Worm (Caenorhabditis elegans): ENCODE results near the gene srj-54.
A peak's percentile ranks its signal among the peaks of the same experiment; 100 is the strongest.

srj-54 gene

ce11 chrV:2859738-2860137 is at the start of gene srj-54:
Gene srj-54, minus strand, starts transcription at chrV:2859838.
- no peak for TF ChIP-seq attf-4 (tag; optimal IDR thresholded peaks at IDR 0.05)
- no peak for TF ChIP-seq dmd-6 (GFP tag; IDR thresholded peaks at IDR 0.05)
- TF ChIP-seq unc-62 (GFP tag; optimal IDR thresholded peaks at IDR 0.05 in 1 of 2): peak in 1 of 2 experiments; percentile 74
- no peak for TF ChIP-seq unc-62 (tag; optimal IDR thresholded peaks at IDR 0.05)

ce11 chrV:2903227-2903626 is 43.6 kb upstream of the srj-54 start, which contains the start of gene C31B8.7:
Gene C31B8.7, minus strand, starts transcription at chrV:2903327.
- TF ChIP-seq aly-2 (tag; optimal IDR thresholded peaks at IDR 0.05) (no peak), mdl-1 (tag; optimal IDR thresholded peaks at IDR 0.05) (no peak), hlh-30 (tag; optimal IDR thresholded peaks at IDR 0.05; ENCODE audit: insufficient read depth) (no peak), attf-4 (tag; optimal IDR thresholded peaks at IDR 0.05) (no peak), Y105C5A.15 (GFP tag; IDR thresholded peaks at IDR 0.05) (no peak), ceh-82 (tag; optimal IDR thresholded peaks at IDR 0.05) (no peak), gei-8 (GFP tag; optimal IDR thresholded peaks at IDR 0.05) (no peak), R02D3.7 (tag; optimal IDR thresholded peaks at IDR 0.05) (no peak), T26A8.4 (GFP tag; IDR thresholded peaks at IDR 0.05) (no peak), zag-1 (tag; optimal IDR thresholded peaks at IDR 0.05) (no peak), F44E2.7 (GFP tag; IDR thresholded peaks at IDR 0.05) (no peak), lin-38 (GFP tag; IDR thresholded peaks at IDR 0.05) (no peak), lin-1 (GFP tag; IDR thresholded peaks at IDR 0.05) (no peak)

DNA sequence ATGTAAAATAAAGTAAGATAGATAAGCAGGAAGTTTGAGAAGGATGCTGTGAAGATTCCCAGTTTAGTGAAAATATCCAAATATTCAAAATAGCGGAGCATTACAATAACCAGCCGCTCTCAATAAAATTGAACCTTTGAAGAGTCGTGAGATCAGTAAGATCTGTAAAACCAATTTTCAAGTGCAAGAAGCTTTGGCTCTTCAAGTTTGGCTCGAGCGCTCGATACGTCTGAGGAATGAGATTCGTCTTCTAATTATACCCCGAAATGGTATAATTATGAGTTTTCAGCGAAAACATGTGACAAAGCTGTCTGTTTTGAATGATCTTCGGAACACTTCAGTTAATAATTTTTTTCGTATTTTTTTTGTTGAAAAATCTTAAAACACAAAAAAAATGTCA is 40.2 kb upstream of the srj-54 start, which contains the start of gene str-46:
Gene str-46 (minus strand): TSS at position 101 of the 400 bp plus-strand sequence.
- TF ChIP-seq dmd-6 (GFP tag; IDR thresholded peaks at IDR 0.05) (no peak), zip-2 (tag; optimal IDR thresholded peaks at IDR 0.05) (no peak), R02D3.7 (tag; optimal IDR thresholded peaks at IDR 0.05) (no peak), mxl-2 (GFP tag; conservative IDR thresholded peaks at IDR 0.05) (no peak), ZK546.5 (tag; optimal IDR thresholded peaks at IDR 0.05) (no peak)

DNA sequence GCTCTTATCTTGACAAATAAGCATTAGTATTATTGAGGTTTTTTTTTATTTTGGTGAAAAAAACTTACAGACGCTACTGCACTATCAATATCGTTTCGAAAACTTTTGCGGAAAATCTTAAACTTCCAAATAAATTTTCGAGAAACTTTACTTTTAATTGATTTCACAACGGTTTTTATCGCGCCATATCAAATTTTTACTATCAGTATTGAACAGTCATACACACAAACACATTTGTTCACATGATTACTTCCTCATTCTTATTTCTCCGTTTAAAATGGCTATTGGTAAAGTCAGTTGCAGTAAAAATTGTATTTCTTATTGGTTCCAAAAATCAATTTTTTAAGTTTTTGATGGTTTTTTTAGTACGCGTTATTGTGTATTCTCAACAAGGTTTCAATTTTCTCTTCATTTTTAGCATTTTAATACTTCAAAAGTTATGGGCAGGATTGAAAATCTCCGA is 36.6 kb upstream of the srj-54 start, which contains the start of gene pals-32:
Gene pals-32 (plus strand): TSS at position 413 of the 463 bp plus-strand sequence.
- TF ChIP-seq daf-16 (GFP tag; optimal IDR thresholded peaks at IDR 0.05): no peak
- peak; percentile 62 for TF ChIP-seq daf-16 (tag; optimal IDR thresholded peaks at IDR 0.05)
- TF ChIP-seq pqm-1 (tag; optimal IDR thresholded peaks at IDR 0.05): peak; percentile 69
- TF ChIP-seq lin-1 (GFP tag; IDR thresholded peaks at IDR 0.05): no peak
- peak; percentile 55 for TF ChIP-seq nhr-28 (tag; optimal IDR thresholded peaks at IDR 0.05)

DNA sequence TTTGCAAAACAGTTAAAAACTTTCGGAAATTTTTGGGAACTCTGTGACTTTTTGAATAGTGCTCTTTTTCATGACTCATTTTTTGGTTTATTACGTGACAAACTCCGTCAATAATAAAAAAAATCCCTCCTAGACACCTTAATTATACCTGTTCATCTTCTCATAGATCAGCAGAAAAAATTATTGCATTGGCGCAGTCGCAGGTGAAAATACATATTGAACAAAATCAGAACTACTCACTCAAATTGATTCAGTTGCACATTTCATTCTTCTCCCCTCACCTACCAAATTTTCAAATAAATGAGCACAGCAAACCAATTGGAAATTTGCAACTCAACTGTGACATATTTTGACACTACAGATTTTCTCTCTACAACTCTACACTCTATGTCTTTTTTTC is 33.3 kb upstream of the srj-54 start, which contains the start of gene srh-127:
Gene srh-127 (plus strand): TSS at position 301 of the 400 bp plus-strand sequence.
- TF ChIP-seq aha-1 (tag): no peak
- no peak for TF ChIP-seq ceh-82 (tag; optimal IDR thresholded peaks at IDR 0.05)
- TF ChIP-seq rbr-2 (tag; optimal IDR thresholded peaks at IDR 0.05): no peak
- TF ChIP-seq F44E2.7 (GFP tag; IDR thresholded peaks at IDR 0.05): no peak
- no peak for TF ChIP-seq nhr-10 (tag; optimal IDR thresholded peaks at IDR 0.05)
- TF ChIP-seq F10B5.3 (tag; optimal IDR thresholded peaks at IDR 0.05): no peak
- TF ChIP-seq Y105C5A.15 (GFP tag; IDR thresholded peaks at IDR 0.05): no peak
- TF ChIP-seq arid-1 (GFP tag; conservative IDR thresholded peaks at IDR 0.05): no peak
- TF ChIP-seq ztf-7 (tag; optimal IDR thresholded peaks at IDR 0.05): no peak
- no peak for TF ChIP-seq lin-38 (GFP tag; IDR thresholded peaks at IDR 0.05)
- TF ChIP-seq pha-4 (GFP tag; IDR thresholded peaks at IDR 0.05): no peak
- no peak for TF ChIP-seq pha-4 (tag; optimal IDR thresholded peaks at IDR 0.05)
- no peak for TF ChIP-seq ctbp-1 (GFP tag; IDR thresholded peaks at IDR 0.05)
- no peak for TF ChIP-seq Y48G9A.11 (GFP tag; IDR thresholded peaks at IDR 0.05)
- TF ChIP-seq lin-15B (tag; optimal IDR thresholded peaks at IDR 0.05): no peak
- no peak for TF ChIP-seq hmg-1.1 (GFP tag; IDR thresholded peaks at IDR 0.05)
- TF ChIP-seq nhr-48 (tag; optimal IDR thresholded peaks at IDR 0.05): no peak
- TF ChIP-seq zfp-2 (tag; optimal IDR thresholded peaks at IDR 0.05): no peak
- TF ChIP-seq zfp-3 (GFP tag; conservative IDR thresholded peaks at IDR 0.05): no peak
- no peak for TF ChIP-seq unc-62 (GFP tag; optimal IDR thresholded peaks at IDR 0.05 in 1 of 2)
- no peak for TF ChIP-seq unc-62 (tag; optimal IDR thresholded peaks at IDR 0.05)
